Fruit fly (Drosophila melanogaster): Measurements from ENCODE around the gene CG34452.

Gene CG34452

DNA sequence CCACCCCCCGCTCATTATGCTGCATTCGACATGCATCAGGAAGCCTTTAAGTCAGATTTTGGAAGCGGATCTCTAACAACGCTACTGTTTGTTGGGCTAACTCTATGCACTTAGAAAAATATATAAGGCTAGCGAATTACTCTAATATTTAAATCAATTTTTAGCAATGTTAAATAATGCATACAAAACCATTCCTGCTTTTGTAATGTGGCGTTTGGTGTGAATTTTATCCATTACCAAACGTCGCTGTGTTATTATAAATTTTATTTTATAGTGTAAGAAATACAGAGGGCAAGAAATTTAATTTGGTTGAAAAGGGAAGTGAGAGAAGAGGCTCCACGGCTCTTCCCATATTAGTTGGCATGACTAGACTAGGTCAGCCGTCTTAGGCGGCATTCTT, 14.9 kb downstream of the CG34452 start (continued):
- TF ChIP-seq lmd (GFP tag; IDR thresholded peaks at IDR 0.05) (no peak), pfk (GFP tag; optimal IDR thresholded peaks at IDR 0.05) (no peak), Asciz (GFP tag; optimal IDR thresholded peaks at IDR 0.05) (peak; percentile 30), CG10979 (tag; optimal IDR thresholded peaks at IDR 0.05) (peak; percentile 69), dmrt11E (tag; optimal IDR thresholded peaks at IDR 0.05) (peak; percentile 88), BEAF-32 (GFP tag; optimal IDR thresholded peaks at IDR 0.05) (no peak), sima (GFP tag; optimal IDR thresholded peaks at IDR 0.05) (no peak), CG13424 (tag; optimal IDR thresholded peaks at IDR 0.05) (peak; percentile 29), ara (GFP tag; IDR thresholded peaks at IDR 0.05) (peak; percentile 50; the same call in 1 of the 2 replicates), fd96Cb (tag; optimal IDR thresholded peaks at IDR 0.05) (peak; percentile 39), CG10267 (tag; optimal IDR thresholded peaks at IDR 0.05) (peak; percentile 57), CG2678 (tag; optimal IDR thresholded peaks at IDR 0.05) (peak; percentile 17), vfl (GFP tag; optimal IDR thresholded peaks at IDR 0.05) (no peak), zfh2 (GFP tag; optimal IDR thresholded peaks at IDR 0.05) (no peak), eve (GFP tag; optimal IDR thresholded peaks at IDR 0.05) (peak in 1 of 2 experiments; percentile 27), twi (tag; optimal IDR thresholded peaks at IDR 0.05) (peak; percentile 26), CG11696 (GFP tag; IDR thresholded peaks at IDR 0.05) (no peak), ase (GFP tag; IDR thresholded peaks at IDR 0.05) (no peak), cato (GFP tag; optimal IDR thresholded peaks at IDR 0.05; ENCODE audit: borderline replicate concordance) (peak; percentile 7), CG8089 (GFP tag; optimal IDR thresholded peaks at IDR 0.05) (no peak), Hsf (GFP tag; optimal IDR thresholded peaks at IDR 0.05) (peak; percentile 34), sens-2 (GFP tag; IDR thresholded peaks at IDR 0.05) (no peak), CoRest (tag; optimal IDR thresholded peaks at IDR 0.05) (peak; percentile 30), CG7357 (GFP tag; IDR thresholded peaks at IDR 0.05) (no peak), CG6683 (GFP tag; optimal IDR thresholded peaks at IDR 0.05) (no peak), CG16815 (GFP tag; optimal IDR thresholded peaks at IDR 0.05) (peak; percentile 36), lov (optimal IDR thresholded peaks at IDR 0.05) (no peak), lov (GFP tag; IDR thresholded peaks at IDR 0.05) (no peak), Dp (GFP tag; optimal IDR thresholded peaks at IDR 0.05) (no peak), trem (tag; optimal IDR thresholded peaks at IDR 0.05) (peak; percentile 37), HLHmδ (GFP tag; optimal IDR thresholded peaks at IDR 0.05) (no peak), B-H2 (GFP tag; optimal IDR thresholded peaks at IDR 0.05) (no peak), CG16779 (GFP tag; IDR thresholded peaks at IDR 0.05) (no peak), CG10431 (GFP tag; optimal IDR thresholded peaks at IDR 0.05) (no peak), chn (GFP tag; optimal IDR thresholded peaks at IDR 0.05) (no peak), CG13894 (tag; optimal IDR thresholded peaks at IDR 0.05) (no peak), CG1602 (GFP tag; optimal IDR thresholded peaks at IDR 0.05) (peak; percentile 15), CG8924 (tag; optimal IDR thresholded peaks at IDR 0.05) (peak; percentile 31), otp (GFP tag; IDR thresholded peaks at IDR 0.05) (0 out of 3 replicates have a peak, but pooled peaks have one; percentile 15), Sry-β (GFP tag; optimal IDR thresholded peaks at IDR 0.05) (no peak), tio (GFP tag; optimal IDR thresholded peaks at IDR 0.05) (peak; percentile 29), CG17802 (tag; optimal IDR thresholded peaks at IDR 0.05) (peak; percentile 12), nmo (GFP tag; optimal IDR thresholded peaks at IDR 0.05) (peak; percentile 59), z (GFP tag; IDR thresholded peaks at IDR 0.05) (no peak), CG9797 (GFP tag; optimal IDR thresholded peaks at IDR 0.05) (no peak), dmrt99B (tag; optimal IDR thresholded peaks at IDR 0.05) (peak; percentile 23), CG33557 (GFP tag; optimal IDR thresholded peaks at IDR 0.05) (peak; percentile 54), Blimp-1 (GFP tag; optimal IDR thresholded peaks at IDR 0.05) (peak; percentile 36), CG8388 (GFP tag; optimal IDR thresholded peaks at IDR 0.05) (peak; percentile 25), CG10959 (GFP tag; IDR thresholded peaks at IDR 0.05) (peak; percentile 46; the same call in 1 of the 2 replicates)
